Fruit fly (Drosophila melanogaster) whole organism, prepupa: ENCODE measurements around the gene Ets65A.

Experiments
- CG10669 ChIP-seq: fragments of 200-800 bp; sonication (Bioruptor generic); optimal IDR thresholded peaks from 3 replicates; lab custom pipeline; 2018; ENCODE audit warnings: missing biosample characterization, mild to moderate bottlenecking, missing genetic modification characterization, moderate library complexity
- CG15336 ChIP-seq: fragments of 200-800 bp; sonication (Bioruptor generic); IDR thresholded peaks from 2 replicates; pipeline ENCODE4 v1.3.6; 2022; ENCODE audit warnings: missing biosample characterization, missing genetic modification characterization
- CG16779 ChIP-seq: fragments of 200-800 bp; sonication (Bioruptor generic); optimal IDR thresholded peaks from 3 replicates; lab custom pipeline; 2017; ENCODE audit warnings: missing biosample characterization, mild to moderate bottlenecking, missing genetic modification characterization
- CG6854 ChIP-seq: fragments of 200-800 bp; sonication (Bioruptor generic); optimal IDR thresholded peaks from 2 replicates; lab custom pipeline; 2017; ENCODE audit warnings: missing biosample characterization, mild to moderate bottlenecking, missing genetic modification characterization
- Eip78C ChIP-seq: fragments of 200-800 bp; sonication (Bioruptor generic); peaks from one replicate; lab custom pipeline; 2016; ENCODE audit warnings: missing biosample characterization, missing genetic modification characterization
- Gug ChIP-seq: fragments of 200-800 bp; sonication (Bioruptor generic); IDR thresholded peaks from 2 replicates; pipeline ENCODE4 v1.3.6; 2022; ENCODE audit warnings: missing biosample characterization, missing genetic modification characterization
- eg ChIP-seq: fragments of 200-800 bp; sonication (Bioruptor generic); IDR thresholded peaks from 3 replicates; pipeline ENCODE4 v1.3.6; 2022; ENCODE audit warnings: missing biosample characterization, missing genetic modification characterization
- fd85E ChIP-seq: fragments of 200-800 bp; sonication (Bioruptor generic); optimal IDR thresholded peaks from 3 replicates; lab custom pipeline; 2016; ENCODE audit warnings: missing biosample characterization, missing genetic modification characterization

dm6 chr3L:6082561-6082960 lies 14.9 kb upstream of the Ets65A start, which contains the start of gene CG13293:
- TF ChIP-seq CG16779 (tag; lab: Kevin White, UChicago) (no peak), eg (no peak), fd85E (GFP tag; lab: Kevin White, UChicago) (no peak), Eip78C (GFP tag; lab: Kevin White, UChicago) (no peak), CG10669 (GFP tag; lab: Kevin White, UChicago) (no peak), Gug (GFP tag; lab: Robert Waterston, UW) (no peak), CG6854 (GFP tag; lab: Kevin White, UChicago) (no peak), CG15336 (no peak)
